Worm (Caenorhabditis elegans) whole organism, late embryonic: ENCODE measurements around the gene Y73B6BL.14.
A peak's percentile ranks its signal among the peaks of the same experiment; 100 is the strongest.

Source experiments
- ceh-6 ChIP-seq: fragments of 200-800 bp; sonication (Bioruptor generic); optimal IDR thresholded peaks from 2 replicates; lab custom pipeline; 2018; ENCODE audit warnings: mild to moderate bottlenecking, missing genetic modification characterization, missing compliant biosample characterization
- ceh-9 ChIP-seq: sonication (generic microtip); optimal IDR thresholded peaks from 2 replicates; lab custom pipeline; 2016; ENCODE audit warnings: mild to moderate bottlenecking, missing genetic modification characterization, inconsistent platforms, missing compliant biosample characterization
- dmd-4 ChIP-seq: sonication (generic microtip); optimal IDR thresholded peaks from 2 replicates; lab custom pipeline; 2016; ENCODE audit warnings: borderline replicate concordance, missing genetic modification characterization, missing compliant biosample characterization
- elt-2 ChIP-seq: sonication (generic microtip); optimal IDR thresholded peaks from 2 replicates; lab custom pipeline; 2016; ENCODE audit warnings: missing genetic modification reagents, missing genetic modification characterization, missing compliant biosample characterization
- ets-4 ChIP-seq: sonication (generic microtip); optimal IDR thresholded peaks from 2 replicates; lab custom pipeline; 2016; ENCODE audit warnings: missing genetic modification characterization, missing compliant biosample characterization
- fax-1 ChIP-seq: sonication (generic microtip); optimal IDR thresholded peaks from 2 replicates; lab custom pipeline; 2016; ENCODE audit warnings: missing genotype, missing genetic modification characterization, missing compliant biosample characterization
- fkh-10 ChIP-seq: fragments of 150-350 bp; optimal IDR thresholded peaks from 2 replicates; lab custom pipeline; 2014; ENCODE audit warnings: missing biosample characterization, missing genetic modification reagents, missing genetic modification characterization
- hlh-30 ChIP-seq: sonication (generic microtip); optimal IDR thresholded peaks from 2 replicates; lab custom pipeline; 2017; ENCODE audit warnings: antibody characterized with exemption, missing genetic modification characterization, missing compliant biosample characterization; ENCODE audit not compliant: insufficient read depth
- tbx-7 ChIP-seq: sonication (generic microtip); optimal IDR thresholded peaks from 2 replicates; lab custom pipeline; 2016; ENCODE audit warnings: missing genotype, missing genetic modification characterization, missing compliant biosample characterization
- unc-3 ChIP-seq, 2 experiments: fragments of 200-800 bp in 1 of 2; sonication (Bioruptor generic) in 1 of 2; sonication (generic microtip) in 1 of 2; conservative IDR thresholded peaks in 1 of 2; optimal IDR thresholded peaks in 1 of 2; 2 replicates each; pipeline versions ENCODE4 v1.3.6 to Lab custom; 2016 to 2022; ENCODE audit warnings: missing compliant biosample characterization in 2 of 2, missing genetic modification characterization in 2 of 2, missing genetic modification reagents in 1 of 2

DNA sequence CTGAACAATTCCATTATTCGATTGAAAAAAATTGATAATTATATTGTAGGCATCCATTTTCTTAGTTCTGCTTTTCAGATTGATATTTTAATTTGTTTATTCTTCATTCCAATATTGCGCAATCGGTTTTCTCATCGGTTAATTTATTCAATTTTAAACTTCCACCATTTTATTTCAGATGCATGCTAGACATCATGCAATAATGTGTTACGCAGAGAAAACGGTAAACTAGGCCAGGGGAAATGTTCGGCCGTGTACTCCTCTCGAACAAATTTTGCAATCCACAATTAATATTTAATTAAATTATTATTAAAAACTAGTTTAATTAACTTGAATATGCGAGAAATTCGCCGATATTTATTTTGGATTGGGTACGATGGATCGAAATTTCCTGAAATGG is 21.1 kb downstream of the Y73B6BL.14 start, which contains the start of gene Y73B6BL.29:
- TF ChIP-seq fax-1 (tag; lab: Kevin White, UChicago) = peak; percentile 75
- TF ChIP-seq ceh-6 (GFP tag; lab: Kevin White, UChicago) = no peak
- no peak for TF ChIP-seq ceh-9 (tag; lab: Kevin White, UChicago)
- TF ChIP-seq fkh-10 = no peak
- TF ChIP-seq dmd-4 (tag; lab: Kevin White, UChicago) = no peak
- TF ChIP-seq tbx-7 (tag; lab: Kevin White, UChicago) = peak; percentile 86
- TF ChIP-seq hlh-30 (tag; lab: Kevin White, UChicago) = no peak
- no peak for TF ChIP-seq unc-3 (GFP tag; conservative IDR thresholded peaks at IDR 0.05; lab: Robert Waterston, UW)
- peak; percentile 27 for TF ChIP-seq unc-3 (tag; optimal IDR thresholded peaks at IDR 0.05; lab: Kevin White, UChicago)
- TF ChIP-seq ets-4 (tag; lab: Kevin White, UChicago) = peak; percentile 96
- peak; percentile 58 for TF ChIP-seq elt-2
